Fruit fly (Drosophila melanogaster): ENCODE results near the gene CG18731.

The CG18731 gene

dm6 chr3R:29745056-29745455 is 20.2 kb downstream of the CG18731 start, which contains the start of the genes Wdr24 and IntS11 (continued):
- TF ChIP-seq Xbp1 (GFP tag; optimal IDR thresholded peaks at IDR 0.05) (peak; percentile 84), crol (GFP tag; IDR thresholded peaks at IDR 0.05) (no peak), CG17912 (GFP tag; optimal IDR thresholded peaks at IDR 0.05) (peak; percentile 29), CG4730 (GFP tag; IDR thresholded peaks at IDR 0.05) (peak; percentile 88), HmgZ (tag; optimal IDR thresholded peaks at IDR 0.05) (peak; percentile 94), ro (GFP tag; IDR thresholded peaks at IDR 0.05) (peak; percentile 18; the same call in 1 of the 2 replicates), tgo (GFP tag; IDR thresholded peaks at IDR 0.05) (peak; percentile 91), CG7963 (GFP tag; IDR thresholded peaks at IDR 0.05; ENCODE audit: partially characterized antibody) (no peak), cad (GFP tag; optimal IDR thresholded peaks at IDR 0.05) (no peak), cg (GFP tag; optimal IDR thresholded peaks at IDR 0.05) (no peak), bcd (GFP tag; optimal IDR thresholded peaks at IDR 0.05) (peak; percentile 87), corto (GFP tag; optimal IDR thresholded peaks at IDR 0.05) (no peak), CG5953 (GFP tag; IDR thresholded peaks at IDR 0.05) (peak; percentile 80; the same call in 1 of the 2 replicates), mam (GFP tag; optimal IDR thresholded peaks at IDR 0.05) (peak; percentile 90), bigmax (GFP tag; optimal IDR thresholded peaks at IDR 0.05) (no peak), Atf3 (GFP tag; optimal IDR thresholded peaks at IDR 0.05) (peak; percentile 37), so (GFP tag; IDR thresholded peaks at IDR 0.05) (0 out of 3 replicates have a peak, but pooled peaks have one; percentile 62), bbx (GFP tag; IDR thresholded peaks at IDR 0.05; ENCODE audit: partially characterized antibody) (no peak), H2.0 (GFP tag; IDR thresholded peaks at IDR 0.05) (peak; percentile 92), caup (GFP tag; optimal IDR thresholded peaks at IDR 0.05; ENCODE audit: severe bottlenecking) (peak; percentile 79), CG7556 (GFP tag; optimal IDR thresholded peaks at IDR 0.05) (peak; percentile 71), zfh1 (GFP tag; IDR thresholded peaks at IDR 0.05) (peak; percentile 81), phol (tag; optimal IDR thresholded peaks at IDR 0.05) (peak; percentile 85), h (optimal IDR thresholded peaks at IDR 0.05) (no peak), CG10979 (tag; optimal IDR thresholded peaks at IDR 0.05) (peak; percentile 54), shn (GFP tag; optimal IDR thresholded peaks at IDR 0.05) (peak; percentile 77), chn (GFP tag; optimal IDR thresholded peaks at IDR 0.05) (peak; percentile 83), CG30431 (GFP tag; optimal IDR thresholded peaks at IDR 0.05) (peak; percentile 49), onecut (GFP tag; IDR thresholded peaks at IDR 0.05) (peak; percentile 23), CG10462 (GFP tag; optimal IDR thresholded peaks at IDR 0.05) (no peak), hkb (optimal IDR thresholded peaks at IDR 0.05) (peak; percentile 97), hkb (GFP tag; IDR thresholded peaks at IDR 0.05) (peak; percentile 73), ham (GFP tag; IDR thresholded peaks at IDR 0.05) (peak; percentile 77; the same call in 1 of the 2 replicates), lola (GFP tag; optimal IDR thresholded peaks at IDR 0.05) (peak in 1 of 3 experiments; percentile 49), CG10654 (GFP tag; optimal IDR thresholded peaks at IDR 0.05) (peak; percentile 48), oc (tag; optimal IDR thresholded peaks at IDR 0.05) (no peak), gce (GFP tag; IDR thresholded peaks at IDR 0.05) (peak; percentile 42; the same call in 1 of the 3 replicates), Hand (GFP tag; optimal IDR thresholded peaks at IDR 0.05) (peak; percentile 49), MESR4 (GFP tag; optimal IDR thresholded peaks at IDR 0.05) (peak; percentile 52), jigr1 (GFP tag; IDR thresholded peaks at IDR 0.05) (peak; percentile 92), CG12071 (GFP tag; optimal IDR thresholded peaks at IDR 0.05) (peak; percentile 27), CG14441 (GFP tag; IDR thresholded peaks at IDR 0.05) (peak; percentile 96), ac (GFP tag; optimal IDR thresholded peaks at IDR 0.05) (no peak), CG12391 (tag; optimal IDR thresholded peaks at IDR 0.05) (peak; percentile 84), CG8924 (tag; optimal IDR thresholded peaks at IDR 0.05) (peak; percentile 74), psq (GFP tag; optimal IDR thresholded peaks at IDR 0.05) (peak; percentile 28), pum (GFP tag; optimal IDR thresholded peaks at IDR 0.05) (peak; percentile 52), hth (optimal IDR thresholded peaks at IDR 0.05) (no peak), lov (optimal IDR thresholded peaks at IDR 0.05) (no peak), lov (GFP tag; IDR thresholded peaks at IDR 0.05) (no peak), CG15601 (tag; optimal IDR thresholded peaks at IDR 0.05) (peak; percentile 70), CG7271 (tag; optimal IDR thresholded peaks at IDR 0.05) (no peak)

Data from whole organism, embryonic.